Fruit fly (Drosophila melanogaster) whole organism, adult: ENCODE measurements around the gene CG15765.
A peak's percentile ranks its signal among the peaks of the same experiment; 100 is the strongest.

Source experiments
- CG11617 ChIP-seq: fragments of 200-800 bp; sonication (Bioruptor generic); optimal IDR thresholded peaks from 2 replicates; lab custom pipeline; 2017; ENCODE audit warnings: mild to moderate bottlenecking, missing biosample characterization, missing genetic modification reagents, missing genetic modification characterization
- CG12768 ChIP-seq: fragments of 200-800 bp; sonication (Bioruptor generic); optimal IDR thresholded peaks from 2 replicates; lab custom pipeline; 2017; ENCODE audit warnings: missing biosample characterization, missing genetic modification characterization, mild to moderate bottlenecking, moderate library complexity, missing genetic modification reagents
- CG14711 ChIP-seq: fragments of 200-800 bp; sonication (Bioruptor generic); optimal IDR thresholded peaks from 2 replicates; lab custom pipeline; 2018; ENCODE audit warnings: missing biosample characterization, mild to moderate bottlenecking, missing genetic modification characterization, moderate library complexity
- CG1620 ChIP-seq: fragments of 200-800 bp; sonication (Bioruptor generic); optimal IDR thresholded peaks from 2 replicates; lab custom pipeline; 2016; ENCODE audit warnings: missing biosample characterization, missing genetic modification characterization
- CG33017 ChIP-seq: fragments of 200-800 bp; sonication (Bioruptor generic); optimal IDR thresholded peaks from 2 replicates; lab custom pipeline; 2018; ENCODE audit warnings: missing biosample characterization, mild to moderate bottlenecking, missing genetic modification characterization, moderate library complexity
- CG5204 ChIP-seq: fragments of 200-800 bp; sonication (Bioruptor generic); optimal IDR thresholded peaks from 2 replicates; lab custom pipeline; 2016; ENCODE audit warnings: missing biosample characterization, missing genetic modification characterization
- CG7045 ChIP-seq: fragments of 200-800 bp; sonication (Bioruptor generic); optimal IDR thresholded peaks from 2 replicates; lab custom pipeline; 2017; ENCODE audit warnings: missing biosample characterization, mild to moderate bottlenecking, missing genetic modification characterization
- CG7101 ChIP-seq: fragments of 200-800 bp; sonication (Bioruptor generic); optimal IDR thresholded peaks from 2 replicates; lab custom pipeline; 2018; ENCODE audit warnings: missing biosample characterization, mild to moderate bottlenecking, missing genetic modification characterization, moderate library complexity
- Clk ChIP-seq: fragments of 200-800 bp; sonication (Bioruptor generic); optimal IDR thresholded peaks from 2 replicates; lab custom pipeline; 2017; ENCODE audit warnings: missing biosample characterization, missing genetic modification characterization
- Crg-1 ChIP-seq: fragments of 200-800 bp; sonication (Bioruptor generic); optimal IDR thresholded peaks from 2 replicates; lab custom pipeline; 2016; ENCODE audit warnings: missing biosample characterization, missing genetic modification characterization
- Hr96 ChIP-seq: fragments of 200-800 bp; sonication (Bioruptor generic); optimal IDR thresholded peaks from 2 replicates; lab custom pipeline; 2016; ENCODE audit warnings: missing biosample characterization, missing genetic modification characterization
- Mnt ChIP-seq: fragments of 200-800 bp; sonication (Bioruptor generic); optimal IDR thresholded peaks from 2 replicates; lab custom pipeline; 2016; ENCODE audit warnings: missing biosample characterization, mild to moderate bottlenecking, missing genetic modification characterization
- bab1 ChIP-seq: fragments of 200-800 bp; sonication (Bioruptor generic); optimal IDR thresholded peaks from 3 replicates; lab custom pipeline; 2019; ENCODE audit warnings: missing biosample characterization, mild to moderate bottlenecking, missing genetic modification characterization, moderate library complexity
- cic ChIP-seq: fragments of 200-800 bp; sonication (Bioruptor generic); optimal IDR thresholded peaks from 2 replicates; lab custom pipeline; 2017; ENCODE audit warnings: missing biosample characterization, mild to moderate bottlenecking, missing genetic modification characterization, moderate library complexity
- cnc ChIP-seq, 2 experiments: fragments of >200 bp; optimal IDR thresholded peaks; 2 replicates each; lab custom pipeline; 2017
- kay ChIP-seq: fragments of 200-800 bp; sonication (Bioruptor generic); peaks from one replicate; lab custom pipeline; 2016; ENCODE audit warnings: missing biosample characterization, missing genetic modification characterization, borderline replicate concordance
- ovo ChIP-seq: fragments of 200-800 bp; sonication (Bioruptor generic); optimal IDR thresholded peaks from 2 replicates; lab custom pipeline; 2016; ENCODE audit warnings: missing biosample characterization, missing genetic modification characterization
- pad ChIP-seq: fragments of 200-800 bp; sonication (Bioruptor generic); optimal IDR thresholded peaks from 3 replicates; lab custom pipeline; 2017; ENCODE audit warnings: missing biosample characterization, missing genetic modification characterization, mild to moderate bottlenecking, moderate library complexity, missing genetic modification reagents
- tj ChIP-seq: fragments of 200-800 bp; sonication (Bioruptor generic); optimal IDR thresholded peaks from 3 replicates; lab custom pipeline; 2017; ENCODE audit warnings: missing biosample characterization, mild to moderate bottlenecking, missing genetic modification characterization, moderate library complexity
- toe ChIP-seq: fragments of 200-800 bp; sonication (Bioruptor generic); optimal IDR thresholded peaks from 2 replicates; lab custom pipeline; 2016; ENCODE audit warnings: missing biosample characterization, missing genetic modification characterization

The CG15765 gene

DNA sequence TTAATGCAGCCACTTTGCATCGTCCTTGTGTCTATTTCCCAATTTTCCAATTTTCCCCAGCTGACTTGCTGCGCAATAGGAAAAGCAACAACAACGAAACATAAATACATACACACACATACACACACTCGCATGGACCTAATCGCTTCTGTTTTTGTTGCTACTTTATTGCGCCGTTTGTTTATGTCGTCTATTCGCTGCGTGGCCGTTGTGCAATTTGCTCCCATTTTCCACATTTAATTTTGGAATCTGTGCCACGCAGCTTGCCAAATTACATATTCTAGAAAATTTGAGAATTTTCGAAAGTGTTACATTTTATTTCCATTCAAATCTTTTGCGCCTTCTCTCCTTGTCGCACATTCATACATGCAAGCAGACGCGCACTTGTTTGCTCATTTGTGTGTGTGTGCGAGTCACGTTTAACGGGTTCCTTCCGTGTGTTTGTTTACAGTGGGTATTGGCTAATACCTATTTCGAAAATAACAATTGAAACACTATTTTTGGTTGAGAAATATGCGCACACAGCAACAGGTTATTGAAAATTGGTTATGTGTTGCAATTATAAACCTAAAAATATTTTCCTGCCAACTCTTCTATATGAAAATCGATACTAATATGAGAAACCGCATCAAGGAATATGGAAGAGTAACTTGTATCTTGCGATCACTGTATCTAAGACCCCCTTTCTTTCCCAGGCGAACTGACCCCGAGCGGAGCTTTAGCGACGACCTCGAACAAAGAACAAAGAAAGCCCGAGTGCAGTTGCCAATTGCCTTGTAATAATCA lies 62.0 kb downstream of the CG15765 start:
- no peak for TF ChIP-seq cnc (optimal IDR thresholded peaks at IDR 0.05; lab: Kevin White, UChicago)
- peak; percentile 64 for TF ChIP-seq CG1620 (GFP tag; lab: Kevin White, UChicago)
- peak; percentile 65 for TF ChIP-seq pad
- TF ChIP-seq bab1 (GFP tag; lab: Kevin White, UChicago): peak; percentile 90
- TF ChIP-seq Hr96 (GFP tag; lab: Kevin White, UChicago): no peak
- TF ChIP-seq CG5204: no peak
- TF ChIP-seq toe (GFP tag; lab: Kevin White, UChicago): peak; percentile 63
- TF ChIP-seq CG12768 (GFP tag; lab: Kevin White, UChicago): peak; percentile 76
- TF ChIP-seq CG7101 (tag; lab: Kevin White, UChicago): peak; percentile 82
- peak; percentile 70 for TF ChIP-seq Crg-1 (GFP tag; lab: Kevin White, UChicago)
- TF ChIP-seq CG11617 (GFP tag; lab: Kevin White, UChicago): peak; percentile 65
- TF ChIP-seq Mnt (GFP tag; lab: Kevin White, UChicago): peak; percentile 89
- peak; percentile 94 for TF ChIP-seq ovo (GFP tag; lab: Kevin White, UChicago)
- peak; percentile 54 for TF ChIP-seq tj (GFP tag; lab: Kevin White, UChicago)
- peak; percentile 80 for TF ChIP-seq CG33017 (tag; lab: Kevin White, UChicago)
- TF ChIP-seq kay (GFP tag; lab: Kevin White, UChicago): no peak
- TF ChIP-seq Clk (GFP tag; lab: Kevin White, UChicago): peak; percentile 33
- peak; percentile 7 for TF ChIP-seq cic (GFP tag; lab: Kevin White, UChicago)
- peak; percentile 65 for TF ChIP-seq CG7045 (GFP tag; lab: Kevin White, UChicago)
- TF ChIP-seq CG14711 (tag; lab: Kevin White, UChicago): peak; percentile 78

DNA sequence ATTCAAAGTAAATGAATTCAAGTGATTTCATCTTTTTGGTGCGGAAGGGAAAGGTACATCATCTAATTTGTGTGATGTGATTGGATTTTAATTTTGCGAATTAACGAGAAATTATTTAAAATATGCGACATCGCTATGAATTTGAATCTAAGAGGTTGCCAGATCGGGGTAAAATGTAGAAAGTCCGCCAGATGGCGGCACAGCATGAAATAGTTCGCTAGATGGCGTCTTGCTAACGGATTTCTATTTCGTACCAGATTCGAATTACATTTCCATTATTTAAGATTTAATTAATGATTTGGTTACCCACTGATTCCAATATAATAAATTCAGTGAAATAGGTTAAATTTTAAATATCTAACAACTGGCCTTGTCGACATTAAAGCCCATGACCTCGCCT lies 65.0 kb downstream of the CG15765 start:
- TF ChIP-seq Hr96 (GFP tag; lab: Kevin White, UChicago) (no peak), CG33017 (tag; lab: Kevin White, UChicago) (no peak), Crg-1 (GFP tag; lab: Kevin White, UChicago) (peak; percentile 54), Clk (GFP tag; lab: Kevin White, UChicago) (no peak), cnc (optimal IDR thresholded peaks at IDR 0.05; lab: Kevin White, UChicago) (no peak), tj (GFP tag; lab: Kevin White, UChicago) (peak; percentile 21), bab1 (GFP tag; lab: Kevin White, UChicago) (peak; percentile 79), CG1620 (GFP tag; lab: Kevin White, UChicago) (peak; percentile 78), pad (peak; percentile 46), CG14711 (tag; lab: Kevin White, UChicago) (no peak), CG5204 (no peak), CG7101 (tag; lab: Kevin White, UChicago) (peak; percentile 62), ovo (GFP tag; lab: Kevin White, UChicago) (peak; percentile 7), Mnt (GFP tag; lab: Kevin White, UChicago) (peak; percentile 41)

DNA sequence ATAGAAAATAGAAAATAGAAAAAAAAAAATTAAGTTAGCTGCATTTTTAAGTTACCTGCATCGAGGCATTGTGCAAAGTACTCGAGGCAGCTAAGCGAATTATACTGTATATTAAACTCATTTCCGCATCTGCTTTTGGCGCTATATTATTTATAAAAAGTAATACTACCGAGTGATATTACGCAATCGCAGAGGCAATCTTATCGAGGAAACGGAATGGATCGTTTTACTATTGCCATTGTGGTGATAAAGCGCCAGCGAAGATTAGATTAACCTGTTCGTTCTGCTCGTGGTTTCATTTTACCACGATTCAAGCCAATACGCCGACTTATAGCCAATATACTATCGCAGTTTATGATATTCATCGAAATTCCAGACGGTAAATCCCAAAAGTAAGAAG lies 65.9 kb downstream of the CG15765 start:
- TF ChIP-seq Hr96 (GFP tag; lab: Kevin White, UChicago): no peak
- no peak for TF ChIP-seq pad
- no peak for TF ChIP-seq CG7045 (GFP tag; lab: Kevin White, UChicago)
- TF ChIP-seq cic (GFP tag; lab: Kevin White, UChicago): peak; percentile 22
- no peak for TF ChIP-seq kay (GFP tag; lab: Kevin White, UChicago)
- no peak for TF ChIP-seq CG1620 (GFP tag; lab: Kevin White, UChicago)

DNA sequence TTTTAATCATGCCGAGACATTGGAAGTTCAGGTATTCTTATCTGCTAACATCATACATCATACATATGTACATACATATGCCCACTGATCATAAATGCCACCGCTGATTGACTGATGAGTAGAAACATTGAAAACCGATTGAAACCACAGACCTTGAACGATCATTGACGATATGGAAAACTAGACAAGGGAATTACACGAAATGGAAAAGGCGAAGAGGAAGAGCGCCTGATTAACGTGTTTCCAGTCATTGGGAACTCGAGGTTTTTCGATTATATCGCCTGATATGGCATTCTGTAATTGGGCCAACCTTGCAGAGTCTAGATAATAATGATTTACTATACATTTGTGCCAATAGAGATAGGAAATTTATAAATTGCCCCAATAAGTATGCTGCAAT lies 66.5 kb downstream of the CG15765 start:
- TF ChIP-seq cnc (optimal IDR thresholded peaks at IDR 0.05; lab: Kevin White, UChicago) (no peak), cic (GFP tag; lab: Kevin White, UChicago) (no peak), CG7045 (GFP tag; lab: Kevin White, UChicago) (no peak), CG1620 (GFP tag; lab: Kevin White, UChicago) (no peak), ovo (GFP tag; lab: Kevin White, UChicago) (no peak), CG7101 (tag; lab: Kevin White, UChicago) (no peak), Mnt (GFP tag; lab: Kevin White, UChicago) (no peak)

DNA sequence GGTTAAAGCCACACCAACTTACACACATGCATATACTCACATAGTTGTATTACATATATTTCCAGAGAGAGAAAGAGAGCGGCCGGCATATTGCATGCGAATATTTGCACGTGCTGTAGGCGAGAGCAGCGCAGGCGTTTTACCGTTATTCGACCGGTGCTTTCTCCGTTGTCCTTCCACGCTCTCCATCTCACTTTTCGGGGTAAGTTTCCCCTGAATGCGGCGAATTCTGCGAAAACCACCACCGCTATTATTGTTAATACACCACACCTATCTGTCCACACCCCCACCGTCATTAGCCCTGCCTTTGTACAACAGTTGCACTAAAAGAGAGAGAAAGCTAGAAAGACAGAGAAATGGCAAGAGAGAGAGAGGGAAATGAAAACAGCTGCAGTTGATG lies 67.2 kb downstream of the CG15765 start:
- TF ChIP-seq CG33017 (tag; lab: Kevin White, UChicago) (no peak), CG7101 (tag; lab: Kevin White, UChicago) (no peak), CG11617 (GFP tag; lab: Kevin White, UChicago) (no peak), pad (peak; percentile 96), kay (GFP tag; lab: Kevin White, UChicago) (no peak), Hr96 (GFP tag; lab: Kevin White, UChicago) (no peak)

DNA sequence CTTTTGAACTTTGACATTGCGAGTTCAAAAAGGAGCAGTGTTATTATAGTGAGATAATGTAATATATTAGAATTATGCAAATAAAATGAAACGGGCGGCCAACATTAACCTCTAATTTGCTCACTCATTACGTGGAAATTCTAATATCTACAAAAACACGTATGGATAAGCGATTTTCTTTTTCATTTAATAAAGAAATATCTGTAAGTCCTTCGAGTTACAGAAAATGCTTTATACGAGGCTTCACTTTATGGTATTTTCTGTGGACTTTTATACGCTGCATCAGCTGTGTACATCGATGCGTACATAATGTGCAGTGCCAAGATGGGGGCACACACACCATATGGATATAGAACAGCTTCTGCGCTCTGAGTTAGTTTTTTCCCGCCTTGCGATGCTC lies 67.6 kb downstream of the CG15765 start:
- TF ChIP-seq CG14711 (tag; lab: Kevin White, UChicago) (no peak), kay (GFP tag; lab: Kevin White, UChicago) (peak; percentile 65)
